Worm (Caenorhabditis elegans) whole organism, L4/young adult: ENCODE results near the gene mfn-1.

Source experiments
- W03F9.2 ChIP-seq: fragments of 150-350 bp; optimal IDR thresholded peaks from 2 replicates; lab custom pipeline; 2014; ENCODE audit warnings: missing biosample characterization, missing genetic modification characterization
- dao-5 ChIP-seq: sonication (generic microtip); optimal IDR thresholded peaks from 2 replicates; lab custom pipeline; 2016; ENCODE audit warnings: missing genotype, missing genetic modification characterization, moderate library complexity, missing compliant biosample characterization
- him-1 ChIP-seq: sonication (generic microtip); optimal IDR thresholded peaks from 2 replicates; lab custom pipeline; 2016; ENCODE audit warnings: missing genotype, missing genetic modification reagents, missing genetic modification characterization, missing compliant biosample characterization

The mfn-1 gene

DNA sequence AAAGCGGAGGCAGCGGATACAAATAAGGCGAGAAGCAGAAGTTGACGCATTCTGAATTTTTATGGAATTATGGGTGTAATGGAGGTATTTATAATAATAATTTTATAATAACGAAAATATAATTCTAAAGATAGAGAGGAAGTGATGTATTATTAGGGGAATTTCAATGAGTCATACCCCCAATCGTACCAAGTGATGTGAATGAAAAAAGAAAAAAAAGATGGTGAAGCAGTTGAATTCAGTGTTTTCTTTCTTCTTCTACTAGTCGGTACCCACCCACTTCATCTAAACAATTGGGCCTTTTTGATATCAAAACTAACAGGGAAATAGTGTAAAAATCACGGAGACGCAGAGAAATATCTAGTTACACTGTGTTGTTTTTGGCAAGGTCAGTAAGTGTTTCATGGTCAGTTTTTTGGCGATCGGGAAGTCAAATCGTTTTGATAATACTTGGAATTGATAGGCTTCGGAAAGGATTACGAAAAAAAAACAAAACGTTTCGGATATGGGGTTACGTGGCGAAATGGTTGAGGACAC, 14.9 kb upstream of the mfn-1 start, which contains the start of gene ttr-18:
Gene ttr-18 (minus strand): TSS at position 51 of the 537 bp plus-strand sequence.
- TF ChIP-seq him-1 (tag; lab: Kevin White, UChicago) (no peak), W03F9.2 (tag; lab: Kevin White, UChicago) (no peak), dao-5 (tag; lab: Kevin White, UChicago) (no peak)

DNA sequence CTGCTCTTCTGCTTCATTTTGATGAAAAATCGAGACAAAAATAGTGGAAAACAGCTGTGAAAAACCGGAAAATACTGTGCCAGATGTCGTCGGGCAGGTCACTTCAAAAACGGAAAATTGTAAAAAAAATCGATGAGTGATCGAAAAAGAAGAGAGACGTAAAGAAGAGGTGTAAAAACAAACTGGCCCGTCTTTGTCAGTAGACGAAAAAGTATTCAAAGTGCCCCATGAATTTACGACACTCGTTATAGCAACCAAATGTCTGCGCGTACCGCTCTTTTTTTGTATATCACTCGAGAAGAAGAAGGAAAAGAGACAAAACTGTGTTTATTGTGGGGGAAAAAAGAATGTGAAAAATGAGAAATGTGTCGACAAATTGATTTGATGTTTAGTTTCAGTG, 13.4 kb upstream of the mfn-1 start, which contains the start of gene twk-5:
Gene twk-5 (minus strand): TSS at position 101 of the 400 bp plus-strand sequence.
- TF ChIP-seq him-1 (tag; lab: Kevin White, UChicago), result no peak
- TF ChIP-seq W03F9.2 (tag; lab: Kevin White, UChicago), result no peak
- no peak for TF ChIP-seq dao-5 (tag; lab: Kevin White, UChicago)

DNA sequence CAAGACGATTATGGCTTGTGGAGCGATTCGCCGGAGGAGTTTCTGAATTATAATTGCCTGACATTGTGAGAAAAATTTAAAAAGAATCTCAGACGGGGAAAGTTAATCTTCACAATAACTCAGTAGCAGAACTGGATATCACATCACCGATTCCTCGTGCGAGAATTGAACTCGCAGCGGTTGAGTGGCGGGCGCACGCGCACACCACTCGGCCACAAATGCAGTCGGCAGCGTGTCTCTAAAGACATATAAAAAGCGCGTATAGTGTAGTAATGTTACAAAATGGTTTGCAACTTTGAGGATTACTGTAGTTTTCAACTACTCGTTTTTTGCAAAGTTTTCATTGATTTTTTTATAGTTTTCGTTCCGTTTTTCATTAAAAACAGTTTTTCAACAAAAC, 12.8 kb upstream of the mfn-1 start:
- TF ChIP-seq him-1 (tag; lab: Kevin White, UChicago) (peak; percentile 60), W03F9.2 (tag; lab: Kevin White, UChicago) (peak; percentile 84), dao-5 (tag; lab: Kevin White, UChicago) (peak; percentile 85)

DNA sequence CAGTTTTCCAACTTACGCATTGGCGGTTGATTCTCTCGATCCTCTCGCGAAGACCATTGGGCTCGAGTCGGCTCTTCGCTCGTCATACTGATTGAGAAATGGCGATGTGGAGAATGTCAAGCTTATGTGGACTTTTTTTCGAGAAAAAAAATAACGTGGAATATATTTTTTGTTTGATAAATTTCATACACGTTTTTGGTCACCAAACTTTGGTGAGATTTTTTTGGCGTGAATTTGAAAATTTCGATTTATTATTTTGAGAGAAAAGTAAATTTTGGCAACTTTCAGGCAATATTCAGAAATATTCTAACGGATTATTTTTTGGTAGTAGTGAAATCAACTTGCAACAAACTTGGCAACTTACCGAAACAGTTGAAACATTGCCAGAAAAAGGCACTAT, 7.3 kb upstream of the mfn-1 start, which contains the start of gene W02B12.12:
Gene W02B12.12 (minus strand): TSS at position 101 of the 400 bp plus-strand sequence.
- TF ChIP-seq him-1 (tag; lab: Kevin White, UChicago) (no peak), W03F9.2 (tag; lab: Kevin White, UChicago) (no peak), dao-5 (tag; lab: Kevin White, UChicago) (no peak)

DNA sequence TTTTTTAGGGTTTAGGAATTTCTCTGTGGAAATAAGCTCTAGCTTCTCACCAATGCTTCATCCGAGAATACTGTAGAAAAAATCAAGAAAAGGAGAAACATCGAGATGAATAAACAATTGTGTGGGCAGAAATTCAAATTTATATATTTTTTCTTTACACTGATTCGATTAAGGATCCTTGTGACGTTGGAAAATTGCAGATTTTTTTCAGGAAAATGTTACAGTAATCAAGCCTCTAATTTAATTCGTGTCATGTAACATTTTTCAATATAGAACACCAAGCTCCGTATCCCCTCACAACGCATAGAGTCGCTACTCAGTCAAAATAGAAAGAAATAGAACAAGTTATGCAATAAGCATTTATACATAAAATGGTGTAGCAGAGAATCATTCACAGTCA, 4.6 kb upstream of the mfn-1 start, which contains the start of gene W02B12.16:
Gene W02B12.16 (minus strand): TSS at position 101 of the 400 bp plus-strand sequence.
- TF ChIP-seq W03F9.2 (tag; lab: Kevin White, UChicago) (no peak), dao-5 (tag; lab: Kevin White, UChicago) (no peak), him-1 (tag; lab: Kevin White, UChicago) (no peak)

DNA sequence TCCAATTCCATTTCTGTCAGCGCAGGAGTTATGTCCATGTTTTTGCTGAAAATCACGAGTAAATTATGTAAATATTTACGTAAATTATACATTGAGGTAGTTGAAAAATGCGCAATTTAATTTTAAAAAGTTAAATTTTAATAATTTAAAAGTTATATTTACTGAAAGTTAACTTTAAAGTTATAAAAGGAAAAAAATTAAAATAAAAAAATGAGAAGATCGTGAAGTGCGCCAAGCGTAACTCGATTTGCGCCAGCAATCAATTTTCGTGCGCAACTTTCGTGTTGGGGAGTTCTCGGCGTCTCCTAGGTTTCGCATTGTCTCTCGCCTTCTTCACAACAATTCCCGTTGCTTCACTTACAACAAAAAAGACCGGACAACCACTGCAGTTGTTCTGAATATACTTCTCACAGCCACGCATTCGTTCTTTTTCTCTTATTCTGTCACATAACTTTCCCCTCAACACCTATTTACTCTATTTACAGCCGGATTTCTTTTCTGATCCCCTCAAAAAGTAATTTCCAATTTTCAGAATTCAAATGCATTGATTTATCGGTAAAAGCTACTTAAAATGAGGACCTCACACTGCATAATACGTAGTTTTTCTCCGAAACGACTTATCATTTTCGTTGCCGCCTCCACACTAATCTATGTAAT, 1.8 kb upstream of the mfn-1 start, which contains the start of the genes metl-1 and W02B12.11:
Gene metl-1 (minus strand): TSS at position 51 of the 657 bp plus-strand sequence.
Gene W02B12.11 (plus strand): TSS at position 337 of the 657 bp plus-strand sequence.
- TF ChIP-seq W03F9.2 (tag; lab: Kevin White, UChicago), result peak; percentile 85
- peak; percentile 38 for TF ChIP-seq him-1 (tag; lab: Kevin White, UChicago)
- no peak for TF ChIP-seq dao-5 (tag; lab: Kevin White, UChicago)

DNA sequence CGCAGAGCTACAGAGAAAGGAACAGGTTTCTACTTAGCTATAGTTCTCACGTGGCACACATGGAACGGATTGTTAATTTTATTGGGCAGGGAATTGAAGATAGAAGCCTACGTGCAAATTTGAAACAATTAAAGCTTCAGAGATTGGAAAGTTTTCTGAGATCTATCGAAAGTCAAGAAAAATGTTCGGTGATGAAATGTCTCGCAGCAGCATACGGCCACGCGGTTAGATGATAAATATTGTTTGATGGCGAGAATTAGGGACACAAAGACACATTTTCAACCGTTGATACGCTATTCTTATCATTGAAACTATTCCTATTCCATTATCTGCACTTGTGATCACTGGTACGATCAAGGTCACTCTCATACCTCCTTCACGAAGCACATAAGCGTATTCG, 726 bp upstream of the mfn-1 start:
- TF ChIP-seq W03F9.2 (tag; lab: Kevin White, UChicago), result no peak
- no peak for TF ChIP-seq dao-5 (tag; lab: Kevin White, UChicago)
- no peak for TF ChIP-seq him-1 (tag; lab: Kevin White, UChicago)

DNA sequence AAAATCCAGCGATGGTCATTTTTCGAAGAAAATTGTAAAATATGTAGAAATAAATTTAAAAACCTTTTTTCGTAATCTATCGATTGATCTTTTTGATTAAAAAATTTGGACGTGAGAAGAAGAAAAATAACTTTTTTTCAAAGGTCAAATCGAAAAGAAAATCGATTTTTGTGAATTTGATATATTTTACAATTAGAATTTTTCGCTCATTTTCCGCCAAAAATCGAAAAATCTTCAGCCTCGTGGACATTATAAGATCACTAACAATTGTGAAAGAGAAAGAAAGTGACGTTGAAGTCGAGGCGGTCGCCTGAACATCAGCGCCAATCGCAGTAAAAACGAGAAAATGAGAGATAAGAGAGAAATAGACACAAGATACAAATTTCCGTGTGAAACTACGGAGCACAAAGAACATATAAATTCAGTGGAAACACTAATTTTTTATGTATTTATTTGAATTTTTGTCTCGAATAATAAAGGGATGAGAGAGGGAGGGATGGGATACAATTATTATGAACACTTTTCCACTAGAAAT, 2.2 kb downstream of the mfn-1 start, which contains the start of gene cisd-1:
Gene cisd-1 (minus strand): TSS at position 51 of the 535 bp plus-strand sequence.
- TF ChIP-seq W03F9.2 (tag; lab: Kevin White, UChicago), result no peak
- no peak for TF ChIP-seq him-1 (tag; lab: Kevin White, UChicago)
- no peak for TF ChIP-seq dao-5 (tag; lab: Kevin White, UChicago)

DNA sequence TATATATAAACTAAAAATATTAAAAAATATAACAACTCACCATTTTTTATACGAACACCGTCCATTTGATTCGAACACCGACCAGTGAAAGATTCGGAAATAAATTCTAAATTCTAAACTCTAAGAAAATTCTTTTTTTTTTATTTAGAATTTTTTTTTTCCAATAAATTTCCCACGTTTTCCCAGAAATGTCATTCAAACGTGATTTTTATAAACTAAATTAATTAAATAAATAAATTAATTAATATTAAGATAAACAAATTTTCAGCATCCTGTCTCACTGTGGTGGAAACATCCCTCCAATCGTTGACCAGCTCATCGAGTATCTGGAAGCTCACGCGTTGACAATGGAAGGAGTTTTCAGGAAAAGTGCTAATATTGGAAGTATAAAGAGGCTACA, 4.3 kb downstream of the mfn-1 start, which contains the start of gene klp-17:
Gene klp-17 (minus strand): TSS at position 101 of the 400 bp plus-strand sequence.
- TF ChIP-seq dao-5 (tag; lab: Kevin White, UChicago) (no peak), him-1 (tag; lab: Kevin White, UChicago) (no peak), W03F9.2 (tag; lab: Kevin White, UChicago) (no peak)

DNA sequence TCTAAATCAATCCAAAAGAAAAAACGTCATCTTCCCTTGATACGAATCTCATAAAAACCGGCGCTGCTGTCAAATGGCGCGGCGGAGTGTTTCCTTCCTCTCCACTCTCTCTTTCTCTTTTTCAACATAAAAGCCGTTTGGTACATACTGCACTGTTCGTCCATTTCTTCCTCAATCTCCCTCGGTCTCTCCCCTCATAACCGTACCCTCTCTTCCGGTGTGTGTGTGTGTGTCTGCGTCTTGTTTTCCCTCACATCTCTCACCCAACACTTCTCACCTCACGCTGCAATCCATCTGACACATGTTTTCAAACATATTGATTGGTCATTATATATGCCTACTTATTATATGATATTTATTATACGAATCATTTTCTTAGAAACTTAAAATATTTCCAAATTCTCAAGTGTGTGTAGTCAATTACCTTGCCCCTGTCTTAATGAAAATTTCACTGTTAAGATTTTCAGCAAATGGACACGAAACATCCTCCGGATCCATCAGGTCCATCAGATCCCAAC, 7.3 kb downstream of the mfn-1 start, which contains the start of the genes aars-1 and rga-1:
Gene aars-1 (minus strand): TSS at position 71 of the 518 bp plus-strand sequence.
Gene rga-1 (plus strand): TSS at position 468 of the 518 bp plus-strand sequence.
- TF ChIP-seq dao-5 (tag; lab: Kevin White, UChicago) (no peak), W03F9.2 (tag; lab: Kevin White, UChicago) (peak; percentile 47), him-1 (tag; lab: Kevin White, UChicago) (no peak)

DNA sequence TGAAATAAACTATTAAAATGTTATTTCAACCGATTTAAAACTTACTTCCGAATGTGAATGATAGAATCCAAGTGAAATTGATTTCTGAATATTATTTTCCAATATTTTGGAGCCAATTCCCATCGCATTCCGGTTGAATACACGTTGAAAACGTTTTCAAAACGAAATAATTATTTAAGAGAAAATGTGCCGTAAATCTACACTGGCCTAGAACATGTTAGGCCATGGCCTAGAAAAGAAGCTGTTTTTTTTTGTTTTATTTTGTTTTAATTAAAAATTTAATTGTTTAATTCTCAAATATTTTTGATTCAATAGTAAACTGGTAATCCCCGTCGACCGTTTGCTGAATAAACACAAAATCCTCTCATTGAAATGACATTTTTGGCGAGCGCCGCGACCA, 7.9 kb downstream of the mfn-1 start:
- TF ChIP-seq W03F9.2 (tag; lab: Kevin White, UChicago), result no peak
- TF ChIP-seq dao-5 (tag; lab: Kevin White, UChicago), result no peak
- TF ChIP-seq him-1 (tag; lab: Kevin White, UChicago), result no peak

DNA sequence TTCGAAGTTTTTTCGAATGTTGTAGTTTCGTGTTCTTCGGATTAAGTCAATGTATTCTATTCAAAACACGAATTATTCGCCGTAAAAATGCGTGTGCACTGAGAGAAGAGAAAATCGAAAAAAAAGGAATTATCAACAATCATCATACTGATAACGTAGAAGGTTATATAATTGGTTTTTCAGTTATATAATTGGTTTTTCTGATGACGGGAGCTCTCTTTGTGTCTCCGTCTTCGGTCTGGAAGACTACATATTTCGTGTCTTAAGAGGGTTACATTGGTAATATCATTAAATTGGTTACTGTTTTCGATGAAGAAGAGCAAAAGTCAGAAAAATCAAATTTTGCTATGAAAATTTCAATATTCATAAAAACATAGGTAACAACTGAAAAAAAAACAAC, 11.9 kb downstream of the mfn-1 start:
- TF ChIP-seq dao-5 (tag; lab: Kevin White, UChicago), result no peak
- TF ChIP-seq him-1 (tag; lab: Kevin White, UChicago), result no peak
- no peak for TF ChIP-seq W03F9.2 (tag; lab: Kevin White, UChicago)
